Worm (Caenorhabditis elegans) whole organism, L2 larva: ENCODE measurements around the gene cdc-48.2.

Experiments
- F13H6.1 ChIP-seq: sonication (generic microtip); optimal IDR thresholded peaks from 2 replicates; lab custom pipeline; 2016; ENCODE audit warnings: missing genetic modification characterization, missing compliant biosample characterization
- R02D3.7 ChIP-seq: fragments of 150-350 bp; optimal IDR thresholded peaks from 2 replicates; lab custom pipeline; 2014; ENCODE audit warnings: missing biosample characterization, missing genetic modification characterization
- Y55F3AM.14 ChIP-seq: fragments of 200-800 bp; sonication (Bioruptor generic); optimal IDR thresholded peaks from 2 replicates; lab custom pipeline; 2018; ENCODE audit warnings: mild to moderate bottlenecking, missing genetic modification characterization, missing compliant biosample characterization
- aly-2 ChIP-seq: fragments of 150-350 bp; optimal IDR thresholded peaks from 2 replicates; lab custom pipeline; 2014; ENCODE audit warnings: missing biosample characterization, missing genetic modification characterization
- ama-1 ChIP-seq: fragments of 150-350 bp; optimal IDR thresholded peaks from 2 replicates; lab custom pipeline; 2018; ENCODE audit warnings: inconsistent platforms
- blmp-1 ChIP-seq: sonication (generic microtip); optimal IDR thresholded peaks from 2 replicates; lab custom pipeline; 2017; ENCODE audit warnings: missing genetic modification characterization, mild to moderate bottlenecking, missing compliant biosample characterization, antibody characterized with exemption, moderate library complexity; ENCODE audit not compliant: insufficient read depth
- ceh-16 ChIP-seq: fragments of 150-350 bp; optimal IDR thresholded peaks from 2 replicates; lab custom pipeline; 2014; ENCODE audit warnings: missing biosample characterization, missing genetic modification characterization
- crh-2 ChIP-seq: sonication (generic microtip); optimal IDR thresholded peaks from 2 replicates; lab custom pipeline; 2017; ENCODE audit warnings: missing biosample characterization, missing genetic modification characterization
- dmd-4 ChIP-seq: sonication (generic microtip); optimal IDR thresholded peaks from 2 replicates; lab custom pipeline; 2017; ENCODE audit warnings: missing biosample characterization, missing genetic modification characterization
- egl-27 ChIP-seq: sonication (generic microtip); optimal IDR thresholded peaks from 3 replicates; lab custom pipeline; 2017; ENCODE audit warnings: missing biosample characterization, missing genetic modification reagents, missing genetic modification characterization
- elt-1 ChIP-seq: fragments of 150-350 bp; optimal IDR thresholded peaks from 2 replicates; lab custom pipeline; 2014; ENCODE audit warnings: missing biosample characterization, missing genetic modification characterization
- elt-3 ChIP-seq: sonication (generic microtip); optimal IDR thresholded peaks from 2 replicates; lab custom pipeline; 2017; ENCODE audit warnings: missing biosample characterization, missing genetic modification characterization
- fos-1 ChIP-seq: fragments of 150-350 bp; optimal IDR thresholded peaks from 2 replicates; lab custom pipeline; 2014; ENCODE audit warnings: missing biosample characterization, missing genetic modification characterization
- lin-13 ChIP-seq: fragments of 150-350 bp; optimal IDR thresholded peaks from 2 replicates; lab custom pipeline; 2014; ENCODE audit warnings: missing biosample characterization, missing genetic modification reagents, missing genetic modification characterization
- lin-39 ChIP-seq: fragments of 150-350 bp; optimal IDR thresholded peaks from 2 replicates; lab custom pipeline; 2014; ENCODE audit warnings: missing biosample characterization, missing genetic modification reagents, missing genetic modification characterization
- mab-5 ChIP-seq: fragments of 150-350 bp; optimal IDR thresholded peaks from 2 replicates; lab custom pipeline; 2014; ENCODE audit warnings: missing biosample characterization, missing genetic modification characterization
- mbf-1 ChIP-seq: sonication (generic microtip); optimal IDR thresholded peaks from 2 replicates; lab custom pipeline; 2017; ENCODE audit warnings: missing biosample characterization, missing genetic modification characterization
- mdl-1 ChIP-seq, 2 experiments: fragments of 150-350 bp in 1 of 2; sonication (generic microtip) in 1 of 2; optimal IDR thresholded peaks; 2 replicates each; lab custom pipeline; 2017; ENCODE audit warnings: missing biosample characterization in 2 of 2, missing genetic modification characterization in 2 of 2
- nhr-10 ChIP-seq: sonication (generic microtip); optimal IDR thresholded peaks from 2 replicates; lab custom pipeline; 2017; ENCODE audit warnings: missing biosample characterization, missing genetic modification characterization
- nhr-11 ChIP-seq: fragments of 150-350 bp; optimal IDR thresholded peaks from 2 replicates; lab custom pipeline; 2014; ENCODE audit warnings: missing biosample characterization, missing genetic modification characterization
- nhr-12 ChIP-seq: fragments of 150-350 bp; optimal IDR thresholded peaks from 2 replicates; lab custom pipeline; 2014; ENCODE audit warnings: missing biosample characterization, missing genetic modification characterization
- nhr-129 ChIP-seq: fragments of 150-350 bp; optimal IDR thresholded peaks from 2 replicates; lab custom pipeline; 2014; ENCODE audit warnings: missing biosample characterization, missing genetic modification characterization
- nhr-21 ChIP-seq: fragments of 150-350 bp; optimal IDR thresholded peaks from 2 replicates; lab custom pipeline; 2014; ENCODE audit warnings: missing biosample characterization, missing genetic modification characterization
- nhr-23 ChIP-seq: fragments of 150-350 bp; optimal IDR thresholded peaks from 2 replicates; lab custom pipeline; 2014; ENCODE audit warnings: missing biosample characterization, missing genetic modification reagents, missing genetic modification characterization
- nhr-77 ChIP-seq: fragments of 150-350 bp; optimal IDR thresholded peaks from 2 replicates; lab custom pipeline; 2014; ENCODE audit warnings: missing biosample characterization, missing genetic modification characterization
- peb-1 ChIP-seq: fragments of 150-350 bp; optimal IDR thresholded peaks from 2 replicates; lab custom pipeline; 2014; ENCODE audit warnings: missing biosample characterization, missing genetic modification characterization
- sma-3 ChIP-seq: sonication (generic microtip); optimal IDR thresholded peaks from 2 replicates; lab custom pipeline; 2016; ENCODE audit warnings: missing genetic modification reagents, missing genetic modification characterization, missing compliant biosample characterization
- sma-9 ChIP-seq, 2 experiments: fragments of 150-350 bp in 1 of 2; sonication (generic microtip) in 1 of 2; optimal IDR thresholded peaks; 2 replicates each; lab custom pipeline; 2014 to 2016; ENCODE audit warnings: missing genetic modification characterization in 2 of 2, mild to moderate bottlenecking in 1 of 2, missing biosample characterization in 1 of 2, missing compliant biosample characterization in 1 of 2, missing genetic modification reagents in 1 of 2, moderate library complexity in 1 of 2
- snpc-4 ChIP-seq: fragments of 150-350 bp; optimal IDR thresholded peaks from 2 replicates; lab custom pipeline; 2014; ENCODE audit warnings: missing biosample characterization, missing genetic modification characterization
- unc-39 ChIP-seq: fragments of 150-350 bp; optimal IDR thresholded peaks from 2 replicates; lab custom pipeline; 2014; ENCODE audit warnings: missing biosample characterization, missing genetic modification characterization
- unc-55 ChIP-seq: fragments of 150-350 bp; sonication (generic microtip); optimal IDR thresholded peaks from 3 replicates; lab custom pipeline; 2014; ENCODE audit warnings: missing biosample characterization, missing genetic modification reagents, missing genetic modification characterization
- unc-62 ChIP-seq: fragments of 150-350 bp; optimal IDR thresholded peaks from 2 replicates; lab custom pipeline; 2014; ENCODE audit warnings: missing biosample characterization, missing genetic modification reagents, missing genetic modification characterization
- zag-1 ChIP-seq: fragments of 150-350 bp; optimal IDR thresholded peaks from 2 replicates; lab custom pipeline; 2014; ENCODE audit warnings: missing biosample characterization, missing genetic modification characterization
- ztf-1 ChIP-seq: fragments of 200-800 bp; sonication (Bioruptor generic); conservative IDR thresholded peaks from 2 replicates; pipeline ENCODE4 v1.3.6; 2022; ENCODE audit warnings: missing genetic modification characterization, missing compliant biosample characterization
- ztf-11 ChIP-seq: sonication (generic microtip); optimal IDR thresholded peaks from 2 replicates; lab custom pipeline; 2017; ENCODE audit warnings: missing biosample characterization, missing genetic modification characterization
- ztf-4 ChIP-seq: fragments of 150-350 bp; optimal IDR thresholded peaks from 2 replicates; lab custom pipeline; 2014; ENCODE audit warnings: missing biosample characterization, missing genetic modification characterization

cdc-48.2 gene

DNA sequence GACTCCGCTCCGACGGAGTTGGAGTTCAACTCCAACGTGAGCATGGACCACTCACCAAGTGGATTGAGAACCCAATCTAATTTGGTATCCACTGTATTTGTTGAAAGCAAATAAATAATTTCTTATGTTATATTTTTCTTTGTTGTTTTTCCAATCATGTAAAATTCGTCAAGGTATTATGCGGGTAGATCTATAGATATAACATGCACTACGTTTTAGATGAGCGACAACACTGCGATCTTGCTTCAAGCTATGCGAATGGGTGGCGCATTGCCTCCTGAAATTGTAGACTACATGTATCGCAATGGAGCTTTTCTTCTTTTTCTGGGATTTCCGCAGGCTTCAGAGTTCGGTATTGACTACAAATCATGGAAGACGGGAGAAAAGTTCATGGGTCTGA is 6.2 kb downstream of the cdc-48.2 start, which contains the start of gene F10B5.2:
F10B5.2 (plus strand) TSS at position 220 of the 400 bp plus-strand sequence.
- TF ChIP-seq nhr-21 (tag; lab: Kevin White, UChicago) = no peak
- no peak for TF ChIP-seq nhr-12 (tag; lab: Kevin White, UChicago)

DNA sequence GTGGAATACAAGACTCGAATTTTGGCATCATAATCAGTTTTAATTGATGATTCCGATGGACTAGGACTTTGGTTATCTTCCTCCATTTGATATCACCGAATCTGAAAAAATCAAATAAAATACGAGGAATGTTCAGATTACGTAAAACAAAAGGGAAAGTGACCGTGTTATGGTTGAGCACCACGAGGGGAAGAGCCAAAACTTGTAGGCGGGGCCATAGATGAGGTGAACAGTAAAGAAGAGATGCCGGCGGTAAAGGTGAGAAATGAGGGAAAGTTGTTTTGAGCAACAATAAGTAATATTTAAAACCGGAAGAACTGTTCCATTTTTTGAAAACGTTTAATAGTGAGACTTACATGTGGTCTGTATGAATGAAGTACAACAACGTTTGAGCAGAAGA is 11.6 kb downstream of the cdc-48.2 start, which contains the start of gene F10B5.3:
F10B5.3 (minus strand) TSS at position 101 of the 400 bp plus-strand sequence.
- TF ChIP-seq ceh-16 (tag; lab: Kevin White, UChicago) (no peak), dmd-4 (no peak), nhr-129 (tag; lab: Kevin White, UChicago) (no peak), Y55F3AM.14 (no peak), egl-27 (no peak), ztf-1 (no peak), aly-2 (tag; lab: Kevin White, UChicago) (no peak), blmp-1 (no peak), ztf-4 (tag; lab: Kevin White, UChicago) (no peak), R02D3.7 (tag; lab: Kevin White, UChicago) (no peak), fos-1 (tag; lab: Kevin White, UChicago) (no peak), lin-39 (no peak), sma-3 (GFP tag; lab: Kevin White, UChicago) (no peak)

DNA sequence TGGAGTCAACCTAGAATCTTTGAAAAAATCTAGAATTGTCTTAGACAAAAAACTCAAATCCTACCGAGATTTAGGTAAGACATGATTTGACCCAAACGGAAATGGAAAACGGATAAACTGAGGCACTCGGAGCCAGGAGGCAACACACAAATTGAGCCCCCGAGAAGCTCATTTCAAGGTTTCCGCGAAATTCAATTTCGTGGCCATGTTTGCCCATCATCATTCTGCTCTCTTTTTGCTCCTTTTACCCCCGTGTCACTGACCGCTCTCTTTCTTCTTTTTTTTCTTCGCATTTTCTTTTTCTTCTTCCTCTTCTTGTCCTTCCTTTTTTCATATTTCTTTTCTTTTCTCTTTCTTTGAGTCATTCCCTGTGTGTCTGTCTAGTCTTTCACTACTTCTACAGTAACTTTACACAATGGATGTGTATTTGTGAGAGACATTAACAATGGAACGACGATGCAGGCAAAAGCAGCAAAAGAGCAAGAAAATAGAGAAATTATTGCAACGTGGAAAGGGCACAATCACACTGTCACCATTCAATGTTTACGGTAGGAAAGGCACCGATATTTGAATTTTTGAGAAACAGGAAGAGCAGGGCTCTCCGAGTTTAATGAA is 14.5 kb downstream of the cdc-48.2 start:
- TF ChIP-seq nhr-12 (tag; lab: Kevin White, UChicago) (no peak), unc-62 (GFP tag; lab: Kevin White, UChicago) (no peak), ama-1 (no peak), unc-39 (no peak), egl-27 (no peak), ztf-4 (tag; lab: Kevin White, UChicago) (no peak), crh-2 (no peak), dmd-4 (no peak), nhr-23 (tag; lab: Kevin White, UChicago) (no peak), elt-3 (tag; lab: Kevin White, UChicago) (no peak), nhr-21 (tag; lab: Kevin White, UChicago) (no peak), nhr-129 (tag; lab: Kevin White, UChicago) (no peak), F13H6.1 (tag; lab: Kevin White, UChicago) (no peak), mdl-1 (tag; optimal IDR thresholded peaks at IDR 0.05; lab: Kevin White, UChicago) (no peak), lin-13 (GFP tag; lab: Kevin White, UChicago) (no peak), sma-9 (GFP tag; optimal IDR thresholded peaks at IDR 0.05; lab: Kevin White, UChicago) (no peak), sma-9 (tag; optimal IDR thresholded peaks at IDR 0.05; lab: Kevin White, UChicago) (no peak), mab-5 (tag; lab: Kevin White, UChicago) (no peak)

DNA sequence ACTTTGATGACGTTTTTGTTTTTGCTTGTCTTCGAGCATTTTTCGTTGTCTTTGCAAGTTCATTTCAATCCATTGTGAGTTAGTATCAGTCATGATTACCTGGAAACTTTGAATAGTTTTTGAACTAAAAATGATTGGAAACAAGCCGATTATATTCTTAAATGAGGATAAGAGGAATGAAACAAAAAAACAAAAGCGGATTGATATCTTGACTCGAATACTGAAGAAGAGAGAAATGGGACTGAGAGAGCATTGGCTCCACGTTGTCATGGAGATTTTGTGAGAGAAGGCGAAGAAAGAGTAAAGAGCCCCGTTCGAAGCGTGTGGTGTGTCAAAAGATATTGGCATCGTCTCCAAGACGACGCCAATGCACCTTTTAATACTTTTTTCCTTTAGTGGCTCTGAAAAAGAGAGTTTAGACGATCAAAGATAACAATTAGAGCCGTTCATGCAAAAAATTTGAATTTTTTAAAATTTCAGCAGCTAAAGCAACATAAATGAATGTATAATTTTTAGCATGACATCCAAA is 18.6 kb downstream of the cdc-48.2 start, which contains the start of the genes tub-1 and tmem-138:
tub-1 (minus strand) TSS at position 101 of the 529 bp plus-strand sequence.
tmem-138 (plus strand) TSS at position 479 of the 529 bp plus-strand sequence.
- TF ChIP-seq Y55F3AM.14 = no peak
- no peak for TF ChIP-seq unc-55 (GFP tag; lab: Kevin White, UChicago)
- TF ChIP-seq nhr-10 (tag; lab: Kevin White, UChicago) = no peak
- TF ChIP-seq elt-1 (tag; lab: Kevin White, UChicago) = no peak
- no peak for TF ChIP-seq snpc-4 (tag; lab: Kevin White, UChicago)
- no peak for TF ChIP-seq ztf-11 (tag; lab: Kevin White, UChicago)
- no peak for TF ChIP-seq nhr-77
- TF ChIP-seq mbf-1 = no peak
- no peak for TF ChIP-seq lin-13 (GFP tag; lab: Kevin White, UChicago)
- TF ChIP-seq zag-1 (tag; lab: Kevin White, UChicago) = no peak
- TF ChIP-seq mdl-1 (tag; optimal IDR thresholded peaks at IDR 0.05; lab: Kevin White, UChicago) = no peak
- no peak for TF ChIP-seq unc-62 (GFP tag; lab: Kevin White, UChicago)
- TF ChIP-seq elt-3 (tag; lab: Kevin White, UChicago) = no peak
- TF ChIP-seq blmp-1 = no peak
- no peak for TF ChIP-seq mab-5 (tag; lab: Kevin White, UChicago)
- no peak for TF ChIP-seq egl-27
- TF ChIP-seq nhr-11 = no peak
- TF ChIP-seq aly-2 (tag; lab: Kevin White, UChicago) = no peak
- TF ChIP-seq dmd-4 = no peak
- TF ChIP-seq peb-1 (tag; lab: Kevin White, UChicago) = no peak
